Worm (Caenorhabditis elegans): Measurements from ENCODE around the gene srj-4.

DNA sequence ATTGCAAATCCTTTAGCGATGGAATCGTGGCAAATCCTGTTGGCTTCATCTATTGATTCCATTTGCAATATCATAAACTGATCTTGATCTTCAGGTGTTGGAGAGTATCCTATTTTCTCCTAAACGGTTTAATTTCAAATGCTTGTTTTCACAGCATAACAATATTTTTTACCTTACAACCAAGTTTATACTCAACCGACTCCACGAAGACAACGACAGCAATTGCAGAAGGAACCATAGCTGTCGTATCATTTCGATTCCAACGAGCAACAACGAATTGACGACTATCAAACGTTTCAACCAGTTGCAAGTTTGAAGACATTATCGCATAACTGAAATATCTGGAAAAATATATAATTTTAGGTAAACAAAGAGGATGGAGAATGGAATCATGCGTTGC lies 20.8 kb downstream of the srj-4 start, which contains the start of gene usip-1:
- TF ChIP-seq nhr-25 (tag; optimal IDR thresholded peaks at IDR 0.05; ENCODE audit: borderline replicate concordance, insufficient read depth) (no peak), hif-1 (tag; optimal IDR thresholded peaks at IDR 0.05) (no peak), ceh-28 (tag; optimal IDR thresholded peaks at IDR 0.05) (no peak), php-3 (GFP tag; IDR thresholded peaks at IDR 0.05) (no peak)
